Fruit fly (Drosophila melanogaster) whole organism, embryonic: Measurements from ENCODE around the gene Polr3E.

Source experiments
- Awh ChIP-seq: fragments of 200-800 bp; sonication (Bioruptor generic); IDR thresholded peaks from 2 replicates; pipeline ENCODE4, ENCODE4 v1.3.6; 2022; ENCODE audit warnings: missing biosample characterization, missing genetic modification characterization
- CG10366 ChIP-seq: fragments of 200-800 bp; sonication (Bioruptor generic); IDR thresholded peaks from 2 replicates; pipeline ENCODE4 v1.3.6; 2022; ENCODE audit warnings: missing biosample characterization, missing genetic modification characterization
- CG11247 ChIP-seq: fragments of 200-800 bp; sonication (Bioruptor generic); IDR thresholded peaks from 2 replicates; pipeline ENCODE4 v1.3.6; 2022; ENCODE audit warnings: missing biosample characterization, missing genetic modification characterization
- CG11695 ChIP-seq: fragments of 200-800 bp; sonication (Bioruptor generic); IDR thresholded peaks from 3 replicates; pipeline ENCODE4 v1.3.6; 2022; ENCODE audit warnings: missing biosample characterization, missing genetic modification characterization
- CG13123 ChIP-seq: fragments of 200-800 bp; sonication (Bioruptor generic); optimal IDR thresholded peaks from 2 replicates; lab custom pipeline; 2016; ENCODE audit warnings: missing biosample characterization, missing genetic modification characterization
- CG16779 ChIP-seq: fragments of 200-800 bp; sonication (Bioruptor generic); IDR thresholded peaks from 2 replicates; pipeline ENCODE4 v1.3.6; 2022; ENCODE audit warnings: missing biosample characterization, missing genetic modification characterization
- CG17568 ChIP-seq: fragments of 200-800 bp; sonication (Bioruptor generic); optimal IDR thresholded peaks from 2 replicates; lab custom pipeline; 2018; ENCODE audit warnings: missing biosample characterization, mild to moderate bottlenecking, missing genetic modification characterization, moderate library complexity
- CG2120 ChIP-seq: fragments of 200-800 bp; sonication (Bioruptor generic); optimal IDR thresholded peaks from 3 replicates; lab custom pipeline; 2016; ENCODE audit warnings: missing biosample characterization, missing genetic modification characterization
- CG2678 ChIP-seq: fragments of 200-800 bp; sonication (Bioruptor generic); optimal IDR thresholded peaks from 3 replicates; lab custom pipeline; 2019; ENCODE audit warnings: missing biosample characterization, mild to moderate bottlenecking, missing genetic modification characterization, moderate library complexity
- CG31441 ChIP-seq: fragments of 200-800 bp; sonication (Bioruptor generic); IDR thresholded peaks from 2 replicates; pipeline ENCODE4 v1.3.6; 2022; ENCODE audit warnings: missing biosample characterization, missing genetic modification characterization
- CG3281 ChIP-seq: fragments of 200-800 bp; sonication (Bioruptor generic); optimal IDR thresholded peaks from 3 replicates; lab custom pipeline; 2017; ENCODE audit warnings: missing biosample characterization, mild to moderate bottlenecking, missing genetic modification characterization
- CG4360 ChIP-seq: fragments of 200-800 bp; sonication (Bioruptor generic); IDR thresholded peaks from 2 replicates; pipeline ENCODE4 v1.3.6; 2022; ENCODE audit warnings: missing biosample characterization, missing genetic modification characterization
- CG4424 ChIP-seq: fragments of 200-800 bp; sonication (Bioruptor generic); optimal IDR thresholded peaks from 3 replicates; lab custom pipeline; 2016; ENCODE audit warnings: missing biosample characterization, missing genetic modification characterization
- CG6175 ChIP-seq: fragments of 200-800 bp; sonication (Bioruptor generic); IDR thresholded peaks from 3 replicates; pipeline ENCODE4 v1.3.6; 2022; ENCODE audit warnings: missing biosample characterization, missing genetic modification characterization
- CG6689 ChIP-seq: fragments of 200-800 bp; sonication (Bioruptor generic); IDR thresholded peaks from 2 replicates; pipeline ENCODE4 v1.3.6; 2022; ENCODE audit warnings: missing biosample characterization, missing genetic modification characterization
- CG6854 ChIP-seq: fragments of 200-800 bp; sonication (Bioruptor generic); optimal IDR thresholded peaks from 3 replicates; lab custom pipeline; 2017; ENCODE audit warnings: missing biosample characterization, mild to moderate bottlenecking, missing genetic modification characterization
- CG7372 ChIP-seq: fragments of 200-800 bp; sonication (Bioruptor generic); IDR thresholded peaks from 2 replicates; pipeline ENCODE4 v1.3.6; 2022; ENCODE audit warnings: missing biosample characterization, missing genetic modification characterization
- CG7987 ChIP-seq: fragments of 200-800 bp; sonication (Bioruptor generic); optimal IDR thresholded peaks from 2 replicates; lab custom pipeline; 2018; ENCODE audit warnings: missing biosample characterization, mild to moderate bottlenecking, missing genetic modification characterization, moderate library complexity
- CG8089 ChIP-seq: fragments of 200-800 bp; sonication (Bioruptor generic); optimal IDR thresholded peaks from 3 replicates; lab custom pipeline; 2016; ENCODE audit warnings: missing biosample characterization, missing genetic modification characterization
- CG8765 ChIP-seq: fragments of 200-800 bp; sonication (Bioruptor generic); IDR thresholded peaks from 2 replicates; pipeline ENCODE4 v1.3.6; 2022; ENCODE audit warnings: missing biosample characterization, missing genetic modification characterization
- E2f2 ChIP-seq: fragments of 200-800 bp; sonication (Bioruptor generic); IDR thresholded peaks from 2 replicates; pipeline ENCODE4 v1.3.6; 2022; ENCODE audit warnings: missing biosample characterization, missing genetic modification characterization
- Elba2 ChIP-seq: fragments of 200-800 bp; sonication (Bioruptor generic); optimal IDR thresholded peaks from 3 replicates; lab custom pipeline; 2016; ENCODE audit warnings: missing biosample characterization, missing genetic modification characterization
- GATAe ChIP-seq: fragments of 200-800 bp; sonication (Bioruptor generic); conservative IDR thresholded peaks from 2 replicates; pipeline ENCODE4 v1.3.6; 2022; ENCODE audit warnings: missing biosample characterization, missing genetic modification characterization
- H15 ChIP-seq: fragments of 200-800 bp; sonication (Bioruptor generic); IDR thresholded peaks from 3 replicates; pipeline ENCODE4 v1.3.6; 2022; ENCODE audit warnings: missing biosample characterization, missing genetic modification characterization
- MESR4 ChIP-seq: fragments of 200-800 bp; sonication (Bioruptor generic); optimal IDR thresholded peaks from 2 replicates; lab custom pipeline; 2018; ENCODE audit warnings: missing biosample characterization, mild to moderate bottlenecking, missing genetic modification characterization, moderate library complexity
- Oli ChIP-seq: fragments of 200-800 bp; sonication (Bioruptor generic); optimal IDR thresholded peaks from 2 replicates; lab custom pipeline; 2018; ENCODE audit warnings: missing biosample characterization, mild to moderate bottlenecking, missing genetic modification characterization, moderate library complexity
- PHDP ChIP-seq: fragments of 200-800 bp; sonication (Bioruptor generic); optimal IDR thresholded peaks from 3 replicates; lab custom pipeline; 2018; ENCODE audit warnings: missing biosample characterization, mild to moderate bottlenecking, missing genetic modification characterization, moderate library complexity
- Spps ChIP-seq: fragments of 200-800 bp; sonication (Bioruptor generic); optimal IDR thresholded peaks from 2 replicates; lab custom pipeline; 2018; ENCODE audit warnings: missing biosample characterization, mild to moderate bottlenecking, missing genetic modification characterization
- ara ChIP-seq: fragments of 200-800 bp; sonication (Bioruptor generic); IDR thresholded peaks from 2 replicates; pipeline ENCODE4 v1.3.6; 2022; ENCODE audit warnings: missing biosample characterization, missing genetic modification characterization
- caup ChIP-seq: fragments of 200-800 bp; sonication (Bioruptor generic); optimal IDR thresholded peaks from 3 replicates; lab custom pipeline; 2017; ENCODE audit warnings: missing biosample characterization, mild to moderate bottlenecking, missing genetic modification characterization, moderate library complexity; ENCODE audit not compliant: severe bottlenecking
- chm ChIP-seq: fragments of 200-800 bp; sonication (Bioruptor generic); IDR thresholded peaks from 2 replicates; pipeline ENCODE4 v1.3.6; 2022; ENCODE audit warnings: missing biosample characterization, missing genetic modification characterization
- ci ChIP-seq: fragments of 200-800 bp; sonication (Bioruptor generic); IDR thresholded peaks from 3 replicates; pipeline ENCODE4 v1.3.6; 2022; ENCODE audit warnings: missing biosample characterization, missing genetic modification characterization
- dimm ChIP-seq: fragments of 200-800 bp; sonication (Bioruptor generic); IDR thresholded peaks from 2 replicates; pipeline ENCODE4 v1.3.6; 2022; ENCODE audit warnings: missing biosample characterization, missing genetic modification characterization
- dm ChIP-seq: fragments of 200-800 bp; sonication (Bioruptor generic); optimal IDR thresholded peaks from 3 replicates; lab custom pipeline; 2016; ENCODE audit warnings: missing biosample characterization, missing genetic modification characterization
- dysf ChIP-seq: fragments of 200-800 bp; sonication (Bioruptor generic); IDR thresholded peaks from 3 replicates; pipeline ENCODE4 v1.3.6; 2022; ENCODE audit warnings: missing biosample characterization, missing genetic modification characterization
- emc ChIP-seq: fragments of 200-800 bp; sonication (Bioruptor generic); optimal IDR thresholded peaks from 2 replicates; lab custom pipeline; 2016; ENCODE audit warnings: missing biosample characterization, missing genetic modification characterization
- en ChIP-seq: fragments of 200-800 bp; sonication (Bioruptor generic); optimal IDR thresholded peaks from 2 replicates; lab custom pipeline; 2016; ENCODE audit warnings: missing biosample characterization, missing genetic modification characterization
- exex ChIP-seq: fragments of 200-800 bp; sonication (Bioruptor generic); optimal IDR thresholded peaks from 4 replicates; lab custom pipeline; 2018; ENCODE audit warnings: missing biosample characterization, mild to moderate bottlenecking, missing genetic modification characterization, moderate library complexity
- gce ChIP-seq: fragments of 200-800 bp; sonication (Bioruptor generic); IDR thresholded peaks from 3 replicates; pipeline ENCODE4 v1.3.6; 2022; ENCODE audit warnings: missing biosample characterization, missing genetic modification characterization
- gsb ChIP-seq: fragments of 200-800 bp; sonication (Bioruptor generic); IDR thresholded peaks from 2 replicates; pipeline ENCODE4 v1.3.6; 2022; ENCODE audit warnings: missing biosample characterization, missing genetic modification characterization
- hkb ChIP-seq, 2 experiments: fragments of 200-800 bp in 1 of 2; fragments of >200 bp in 1 of 2; sonication (Bioruptor generic) in 1 of 2; IDR thresholded peaks in 1 of 2; optimal IDR thresholded peaks in 1 of 2; 2 replicates each; pipeline versions ENCODE4 v1.3.6 to Lab custom; 2017 to 2022; ENCODE audit warnings: missing biosample characterization in 1 of 2, missing genetic modification characterization in 1 of 2
- hth ChIP-seq: fragments of >200 bp; optimal IDR thresholded peaks from 2 replicates; lab custom pipeline; 2017; ENCODE audit warnings: inconsistent platforms
- jigr1 ChIP-seq: fragments of 200-800 bp; sonication (Bioruptor generic); IDR thresholded peaks from 3 replicates; pipeline ENCODE4 v1.3.6; 2022; ENCODE audit warnings: missing biosample characterization, missing genetic modification characterization
- kah ChIP-seq: fragments of 200-800 bp; sonication (Bioruptor generic); optimal IDR thresholded peaks from 2 replicates; lab custom pipeline; 2018; ENCODE audit warnings: missing biosample characterization, mild to moderate bottlenecking, missing genetic modification characterization
- p53 ChIP-seq: fragments of 200-800 bp; sonication (Bioruptor generic); optimal IDR thresholded peaks from 2 replicates; lab custom pipeline; 2016; ENCODE audit warnings: missing biosample characterization, missing genetic modification characterization
- pros ChIP-seq: fragments of 200-800 bp; sonication (Bioruptor generic); optimal IDR thresholded peaks from 3 replicates; lab custom pipeline; 2019; ENCODE audit warnings: missing biosample characterization, mild to moderate bottlenecking, missing genetic modification characterization, moderate library complexity
- ranshi ChIP-seq: fragments of 200-800 bp; sonication (Bioruptor generic); IDR thresholded peaks from 2 replicates; pipeline ENCODE4 v1.3.6; 2022; ENCODE audit warnings: missing biosample characterization, missing genetic modification characterization
- ttk ChIP-seq: fragments of 200-800 bp; sonication (Bioruptor generic); IDR thresholded peaks from 2 replicates; pipeline ENCODE4 v2.1.2; 2022; ENCODE audit warnings: missing biosample characterization, missing genetic modification characterization
- vnd ChIP-seq: fragments of 200-800 bp; sonication (Bioruptor generic); IDR thresholded peaks from 3 replicates; pipeline ENCODE4 v1.3.6; 2022; ENCODE audit warnings: missing biosample characterization, missing genetic modification characterization; ENCODE audit not compliant: partially characterized antibody
- zen ChIP-seq: fragments of 200-800 bp; sonication (Bioruptor generic); optimal IDR thresholded peaks from 3 replicates; lab custom pipeline; 2018; ENCODE audit warnings: missing biosample characterization, mild to moderate bottlenecking, missing genetic modification characterization, moderate library complexity

The Polr3E gene

dm6 chr3L:21009405-21010120 is 22.1 kb upstream of the Polr3E start (continued):
- TF ChIP-seq gce (GFP tag; lab: Robert Waterston, UW) (no peak), vnd (GFP tag; lab: Robert Waterston, UW) (no peak), CG4424 (peak; percentile 29), CG13123 (GFP tag; lab: Kevin White, UChicago) (no peak), CG8089 (GFP tag; lab: Kevin White, UChicago) (no peak), CG31441 (no peak; the same call in 1 of the 2 replicates), hkb (optimal IDR thresholded peaks at IDR 0.05; lab: Kevin White, UChicago) (no peak), hkb (GFP tag; IDR thresholded peaks at IDR 0.05; lab: Robert Waterston, UW) (peak; percentile 70), caup (GFP tag; lab: Kevin White, UChicago) (peak; percentile 48), ttk (GFP tag; lab: Robert Waterston, UW) (peak; percentile 40), MESR4 (GFP tag; lab: Kevin White, UChicago) (no peak), Spps (no peak), ara (GFP tag; lab: Robert Waterston, UW) (peak; percentile 50), pros (GFP tag; lab: Kevin White, UChicago) (peak; percentile 82), zen (tag; lab: Kevin White, UChicago) (no peak), E2f2 (GFP tag; lab: Robert Waterston, UW) (0 out of 2 replicates have a peak, but pooled peaks have one; percentile 39), dm (peak; percentile 3), hth (lab: Kevin White, UChicago) (no peak), CG4360 (GFP tag; lab: Robert Waterston, UW) (no peak; the same call in 1 of the 2 replicates), kah (GFP tag; lab: Kevin White, UChicago) (peak; percentile 47), CG10366 (GFP tag; lab: Robert Waterston, UW) (peak; percentile 69), ranshi (GFP tag; lab: Robert Waterston, UW) (peak; percentile 59; the same call in 1 of the 2 replicates), gsb (0 out of 2 replicates have a peak, but pooled peaks have one; percentile 17), dysf (GFP tag; lab: Robert Waterston, UW) (peak; percentile 67; the same call in 2 of the 3 replicates), CG2120 (GFP tag; lab: Kevin White, UChicago) (peak; percentile 75), exex (tag; lab: Kevin White, UChicago) (no peak), p53 (GFP tag; lab: Kevin White, UChicago) (no peak), chm (no peak), CG16779 (GFP tag; lab: Robert Waterston, UW) (no peak), ci (GFP tag; lab: Robert Waterston, UW) (peak; percentile 83), CG11695 (peak; percentile 69), CG6854 (GFP tag; lab: Kevin White, UChicago) (peak; percentile 43), PHDP (tag; lab: Kevin White, UChicago) (peak; percentile 54), CG17568 (no peak), CG7372 (no peak), H15 (GFP tag; lab: Robert Waterston, UW) (peak; percentile 45; the same call in 1 of the 3 replicates), CG8765 (GFP tag; lab: Robert Waterston, UW) (0 out of 2 replicates have a peak, but pooled peaks have one; percentile 6), emc (GFP tag; lab: Kevin White, UChicago) (no peak), CG6175 (GFP tag; lab: Robert Waterston, UW) (no peak), GATAe (no peak; the same call in 1 of the 2 replicates), dimm (GFP tag; lab: Robert Waterston, UW) (no peak), CG11247 (no peak), Elba2 (GFP tag; lab: Kevin White, UChicago) (no peak), Awh (GFP tag; lab: Robert Waterston, UW) (peak; percentile 70), CG6689 (GFP tag; lab: Robert Waterston, UW) (peak; percentile 73), CG2678 (tag; lab: Kevin White, UChicago) (peak; percentile 41), CG7987 (GFP tag; lab: Kevin White, UChicago) (no peak), en (GFP tag; lab: Kevin White, UChicago) (no peak), CG3281 (GFP tag; lab: Kevin White, UChicago) (peak; percentile 43), jigr1 (no peak), Oli (tag; lab: Kevin White, UChicago) (peak; percentile 55)
